Fruit fly (Drosophila melanogaster) whole organism, embryonic: ENCODE measurements around the gene Mad.
A peak's percentile ranks its signal among the peaks of the same experiment; 100 is the strongest.

Experiments used
- Antp ChIP-seq: fragments of 200-800 bp; sonication (Bioruptor generic); optimal IDR thresholded peaks from 3 replicates; lab custom pipeline; 2016; ENCODE audit warnings: missing biosample characterization, missing genetic modification characterization
- CG14965 ChIP-seq: fragments of 200-800 bp; sonication (Bioruptor generic); optimal IDR thresholded peaks from 2 replicates; lab custom pipeline; 2016; ENCODE audit warnings: missing biosample characterization, missing genetic modification characterization, borderline replicate concordance
- CG5245 ChIP-seq: fragments of 200-800 bp; sonication (Bioruptor generic); optimal IDR thresholded peaks from 3 replicates; lab custom pipeline; 2016; ENCODE audit warnings: missing biosample characterization, missing genetic modification characterization
- CG6272 ChIP-seq: fragments of 200-800 bp; sonication (Bioruptor generic); IDR thresholded peaks from 2 replicates; pipeline ENCODE4 v1.3.6; 2022; ENCODE audit warnings: missing biosample characterization, missing genetic modification characterization
- CG9817 ChIP-seq: fragments of 200-800 bp; sonication (Bioruptor generic); optimal IDR thresholded peaks from 2 replicates; lab custom pipeline; 2018; ENCODE audit warnings: missing biosample characterization, mild to moderate bottlenecking, missing genetic modification characterization, moderate library complexity
- Jarid2 ChIP-seq: fragments of 200-800 bp; sonication (Bioruptor generic); optimal IDR thresholded peaks from 3 replicates; lab custom pipeline; 2017; ENCODE audit warnings: mild to moderate bottlenecking, missing biosample characterization, missing genetic modification reagents, missing genetic modification characterization
- Sry-δ ChIP-seq: fragments of 200-800 bp; sonication (Bioruptor generic); optimal IDR thresholded peaks from 2 replicates; lab custom pipeline; 2016; ENCODE audit warnings: missing biosample characterization, missing genetic modification characterization
- Vsx1 ChIP-seq: fragments of 200-800 bp; sonication (Bioruptor generic); optimal IDR thresholded peaks from 2 replicates; lab custom pipeline; 2017; ENCODE audit warnings: missing biosample characterization, mild to moderate bottlenecking, missing genetic modification characterization, missing genetic modification reagents
- esg ChIP-seq: fragments of 200-800 bp; sonication (Bioruptor generic); conservative IDR thresholded peaks from 2 replicates; pipeline ENCODE4 v1.3.6; 2022; ENCODE audit warnings: missing biosample characterization, missing genetic modification characterization
- gt ChIP-seq: fragments of 200-800 bp; sonication (Bioruptor generic); IDR thresholded peaks from 2 replicates; pipeline ENCODE4 v1.3.6; 2022; ENCODE audit warnings: missing biosample characterization, missing genetic modification characterization
- mld ChIP-seq: fragments of 200-800 bp; sonication (Bioruptor generic); IDR thresholded peaks from 3 replicates; pipeline ENCODE4 v1.3.6; 2022; ENCODE audit warnings: missing biosample characterization, missing genetic modification characterization; ENCODE audit not compliant: partially characterized antibody
- psq ChIP-seq: fragments of 200-800 bp; sonication (Bioruptor generic); optimal IDR thresholded peaks from 2 replicates; lab custom pipeline; 2017; ENCODE audit warnings: missing biosample characterization, missing genetic modification characterization
- sisA ChIP-seq: fragments of 200-800 bp; sonication (Bioruptor generic); IDR thresholded peaks from 2 replicates; pipeline ENCODE4 v1.3.6; 2022; ENCODE audit warnings: missing biosample characterization, missing genetic modification characterization

- no peak for TF ChIP-seq CG14965 (GFP tag; lab: Kevin White, UChicago)
- no peak for TF ChIP-seq Jarid2 (GFP tag; lab: Kevin White, UChicago)
- no peak for TF ChIP-seq Sry-δ (GFP tag; lab: Kevin White, UChicago)
- no peak for TF ChIP-seq esg (GFP tag; lab: Robert Waterston, UW)
- TF ChIP-seq sisA (GFP tag; lab: Robert Waterston, UW): no peak
- TF ChIP-seq psq (GFP tag; lab: Kevin White, UChicago): no peak
- TF ChIP-seq CG9817 (tag; lab: Kevin White, UChicago): no peak
- TF ChIP-seq CG5245 (GFP tag; lab: Kevin White, UChicago): no peak
- TF ChIP-seq CG6272 (GFP tag; lab: Robert Waterston, UW): no peak
- peak; percentile 96 for TF ChIP-seq mld
- no peak for TF ChIP-seq gt (GFP tag; lab: Robert Waterston, UW)
- TF ChIP-seq Vsx1 (GFP tag; lab: Kevin White, UChicago): peak; percentile 35
- no peak for TF ChIP-seq Antp (GFP tag; lab: Kevin White, UChicago)
These were observed 13.4 kb upstream of the Mad start for dm6 chr2L:3172745-3173271.
